Worm (Caenorhabditis elegans): ENCODE measurements around the gene C17H12.37.

ce11 chrIV:6767240-6767639 is 37.7 kb upstream of the C17H12.37 start:
- TF ChIP-seq nhr-25 (tag; optimal IDR thresholded peaks at IDR 0.05): no peak
- no peak for TF ChIP-seq nhr-237 (tag; optimal IDR thresholded peaks at IDR 0.05)
- TF ChIP-seq unc-39 (tag; optimal IDR thresholded peaks at IDR 0.05): no peak
- TF ChIP-seq daf-12 (tag; optimal IDR thresholded peaks at IDR 0.05): no peak
- TF ChIP-seq pha-4 (tag; optimal IDR thresholded peaks at IDR 0.05): peak; percentile 74
- no peak for TF ChIP-seq snpc-4 (tag; optimal IDR thresholded peaks at IDR 0.05)
- no peak for TF ChIP-seq nhr-28 (tag; optimal IDR thresholded peaks at IDR 0.05)
- no peak for TF ChIP-seq elt-3 (tag; optimal IDR thresholded peaks at IDR 0.05)
- TF ChIP-seq pqm-1 (tag; optimal IDR thresholded peaks at IDR 0.05): peak; percentile 65
- TF ChIP-seq ztf-11 (tag; optimal IDR thresholded peaks at IDR 0.05): no peak
- TF ChIP-seq nhr-67 (tag; optimal IDR thresholded peaks at IDR 0.05): no peak
- TF ChIP-seq ztf-4 (tag; optimal IDR thresholded peaks at IDR 0.05): no peak
- peak; percentile 80 for TF ChIP-seq nfya-1 (tag; optimal IDR thresholded peaks at IDR 0.05; ENCODE audit: insufficient read depth)

Data from whole organism, L3 larva.